Fruit fly (Drosophila melanogaster) whole organism, wandering third instar larva: ENCODE measurements around the gene Ocrl.

Experiments
- Abd-B ChIP-seq: fragments of >200 bp; optimal IDR thresholded peaks from 2 replicates; lab custom pipeline; 2017; ENCODE audit warnings: missing biosample characterization, missing genetic modification characterization
- CG32264 ChIP-seq: fragments of 200-800 bp; sonication (Bioruptor generic); optimal IDR thresholded peaks from 2 replicates; lab custom pipeline; 2016; ENCODE audit warnings: missing biosample characterization, missing genetic modification characterization
- CG9705 ChIP-seq: fragments of 200-800 bp; sonication (Bioruptor generic); optimal IDR thresholded peaks from 2 replicates; lab custom pipeline; 2018; ENCODE audit warnings: missing biosample characterization, mild to moderate bottlenecking, missing genetic modification characterization
- CrebA ChIP-seq: fragments of 200-800 bp; sonication (Bioruptor generic); optimal IDR thresholded peaks from 2 replicates; lab custom pipeline; 2016; ENCODE audit warnings: missing biosample characterization, mild to moderate bottlenecking, missing genetic modification characterization, borderline replicate concordance
- Dfd ChIP-seq: fragments of >200 bp; optimal IDR thresholded peaks from 2 replicates; lab custom pipeline; 2017; ENCODE audit warnings: missing biosample characterization, missing genetic modification characterization
- Dif ChIP-seq: fragments of 200-275, 200-300 bp; sonication (Bioruptor generic); optimal IDR thresholded peaks from 2 replicates; lab custom pipeline; 2018; ENCODE audit warnings: missing biosample characterization, missing genetic modification characterization; ENCODE audit not compliant: partially characterized antibody
- GATAd ChIP-seq: sonication (Bioruptor generic); optimal IDR thresholded peaks from 2 replicates; lab custom pipeline; 2016; ENCODE audit warnings: missing biosample characterization, missing genetic modification characterization
- HLH106 ChIP-seq: fragments of 200-800 bp; optimal IDR thresholded peaks from 3 replicates; lab custom pipeline; 2019; ENCODE audit warnings: missing biosample characterization, mild to moderate bottlenecking, missing genetic modification characterization, moderate library complexity
- Hnf4 ChIP-seq: fragments of 200-800 bp; sonication (Bioruptor generic); optimal IDR thresholded peaks from 2 replicates; lab custom pipeline; 2016; ENCODE audit warnings: missing biosample characterization, mild to moderate bottlenecking, missing genetic modification characterization
- Hr78 ChIP-seq: fragments of >200 bp; optimal IDR thresholded peaks from 2 replicates; lab custom pipeline; 2017; ENCODE audit warnings: missing biosample characterization, missing genetic modification characterization
- Hr83 ChIP-seq: fragments of 200-300 bp; sonication (Bioruptor generic); optimal IDR thresholded peaks from 2 replicates; lab custom pipeline; 2016; ENCODE audit warnings: missing biosample characterization, mild to moderate bottlenecking, missing genetic modification characterization, moderate library complexity; ENCODE audit not compliant: poor library complexity, severe bottlenecking
- Jra ChIP-seq: sonication (Bioruptor generic); optimal IDR thresholded peaks from 2 replicates; lab custom pipeline; 2016; ENCODE audit warnings: missing biosample characterization, missing genetic modification characterization
- Mio ChIP-seq: sonication (Bioruptor generic); optimal IDR thresholded peaks from 2 replicates; lab custom pipeline; 2016; ENCODE audit warnings: missing biosample characterization, missing genetic modification characterization
- Myc ChIP-seq: fragments of >200 bp; optimal IDR thresholded peaks from 2 replicates; lab custom pipeline; 2017
- N ChIP-seq: fragments of >200 bp; optimal IDR thresholded peaks from 2 replicates; lab custom pipeline; 2018; ENCODE audit warnings: missing biosample characterization, missing external identifiers, missing genetic modification characterization
- OdsH ChIP-seq: fragments of 200-800 bp; sonication (Bioruptor generic); optimal IDR thresholded peaks from 2 replicates; lab custom pipeline; 2016; ENCODE audit warnings: missing biosample characterization, mild to moderate bottlenecking, missing genetic modification characterization
- Rel ChIP-seq, 2 experiments: fragments of 200-800 bp; sonication (Bioruptor generic) in 1 of 2; optimal IDR thresholded peaks; 2 replicates in 1 of 2; 3 replicates in 1 of 2; lab custom pipeline; 2016 to 2019; ENCODE audit warnings: mild to moderate bottlenecking in 2 of 2, missing biosample characterization in 2 of 2, missing genetic modification characterization in 2 of 2, moderate library complexity in 1 of 2
- Sp1 ChIP-seq: fragments of 200-800 bp; sonication (Bioruptor generic); optimal IDR thresholded peaks from 3 replicates; lab custom pipeline; 2019; ENCODE audit warnings: missing biosample characterization, mild to moderate bottlenecking, missing genetic modification characterization, moderate library complexity
- Vsx2 ChIP-seq: fragments of 200-300, 225-300 bp; sonication (Bioruptor generic); optimal IDR thresholded peaks from 2 replicates; lab custom pipeline; 2018; ENCODE audit warnings: missing biosample characterization, missing genetic modification characterization; ENCODE audit not compliant: partially characterized antibody
- br ChIP-seq: fragments of 200-800 bp; sonication (Bioruptor generic); optimal IDR thresholded peaks from 2 replicates; lab custom pipeline; 2016; ENCODE audit warnings: missing biosample characterization, missing genetic modification characterization
- brk ChIP-seq: fragments of 200-800 bp; sonication (Bioruptor generic); optimal IDR thresholded peaks from 2 replicates; lab custom pipeline; 2016; ENCODE audit warnings: missing biosample characterization, mild to moderate bottlenecking, missing genetic modification characterization
- dl ChIP-seq, 2 experiments: fragments of 175-275, 200-275 bp in 1 of 2; fragments of 200-275 bp in 1 of 2; sonication (Bioruptor generic); optimal IDR thresholded peaks; lab custom pipeline; 2018; ENCODE audit warnings: mild to moderate bottlenecking in 2 of 2, missing biosample characterization in 2 of 2, missing genetic modification characterization in 2 of 2, moderate library complexity in 2 of 2; ENCODE audit not compliant: partially characterized antibody in 2 of 2, insufficient read depth in 1 of 2
- dmrt93B ChIP-seq: fragments of 200-800 bp; sonication (Bioruptor generic); optimal IDR thresholded peaks from 2 replicates; lab custom pipeline; 2018; ENCODE audit warnings: missing biosample characterization, mild to moderate bottlenecking, missing genetic modification characterization
- dsf ChIP-seq: sonication (Bioruptor generic); optimal IDR thresholded peaks from 2 replicates; lab custom pipeline; 2016; ENCODE audit warnings: missing biosample characterization, missing genetic modification characterization, borderline replicate concordance
- ey ChIP-seq: fragments of 200-800 bp; sonication (Bioruptor generic); optimal IDR thresholded peaks from 2 replicates; lab custom pipeline; 2016; ENCODE audit warnings: missing biosample characterization, missing genetic modification characterization
- foxo ChIP-seq, 2 experiments: fragments of 200-800 bp; sonication (Bioruptor generic); optimal IDR thresholded peaks; 2 replicates in 1 of 2; 3 replicates in 1 of 2; lab custom pipeline; 2016 to 2017; ENCODE audit warnings: missing biosample characterization in 2 of 2, missing genetic modification characterization in 2 of 2
- fru ChIP-seq: fragments of 200-800 bp; sonication (Bioruptor generic); optimal IDR thresholded peaks from 3 replicates; lab custom pipeline; 2016; ENCODE audit warnings: missing biosample characterization, mild to moderate bottlenecking, missing genetic modification characterization
- h ChIP-seq: fragments of 200-800 bp; sonication (Bioruptor generic); optimal IDR thresholded peaks from 3 replicates; lab custom pipeline; 2016; ENCODE audit warnings: missing biosample characterization, mild to moderate bottlenecking, missing genetic modification characterization
- jim ChIP-seq: fragments of 175-275, 200-325 bp; sonication (Bioruptor generic); optimal IDR thresholded peaks from 2 replicates; lab custom pipeline; 2016; ENCODE audit warnings: missing biosample characterization, mild to moderate bottlenecking, missing genetic modification characterization
- lola ChIP-seq: fragments of >200 bp; optimal IDR thresholded peaks from 2 replicates; lab custom pipeline; 2017; ENCODE audit warnings: missing biosample characterization, missing genetic modification characterization
- pan ChIP-seq: fragments of >200 bp; optimal IDR thresholded peaks from 2 replicates; lab custom pipeline; 2017
- psq ChIP-seq: fragments of 200-800 bp; sonication (Bioruptor generic); optimal IDR thresholded peaks from 3 replicates; lab custom pipeline; 2017; ENCODE audit warnings: missing biosample characterization, mild to moderate bottlenecking, missing genetic modification characterization, moderate library complexity
- rgr ChIP-seq: fragments of 200-800 bp; sonication (Bioruptor generic); optimal IDR thresholded peaks from 3 replicates; lab custom pipeline; 2016; ENCODE audit warnings: missing biosample characterization, mild to moderate bottlenecking, missing genetic modification characterization
- sage ChIP-seq: fragments of 200-800 bp; sonication (Bioruptor generic); optimal IDR thresholded peaks from 2 replicates; lab custom pipeline; 2016; ENCODE audit warnings: missing biosample characterization, mild to moderate bottlenecking, missing genetic modification characterization
- sv ChIP-seq: fragments of 200-800 bp; sonication (Bioruptor generic); optimal IDR thresholded peaks from 3 replicates; lab custom pipeline; 2016; ENCODE audit warnings: missing biosample characterization, missing genetic modification characterization
- tai ChIP-seq: sonication (Bioruptor generic); optimal IDR thresholded peaks from 2 replicates; lab custom pipeline; 2016; ENCODE audit warnings: missing biosample characterization, missing genetic modification characterization
- usp ChIP-seq: fragments of >200 bp; optimal IDR thresholded peaks from 2 replicates; lab custom pipeline; 2017; ENCODE audit warnings: missing biosample characterization, missing genetic modification characterization
- woc ChIP-seq: sonication (Bioruptor generic); optimal IDR thresholded peaks from 2 replicates; lab custom pipeline; 2016; ENCODE audit warnings: missing biosample characterization, mild to moderate bottlenecking, missing genetic modification characterization

Gene Ocrl

DNA sequence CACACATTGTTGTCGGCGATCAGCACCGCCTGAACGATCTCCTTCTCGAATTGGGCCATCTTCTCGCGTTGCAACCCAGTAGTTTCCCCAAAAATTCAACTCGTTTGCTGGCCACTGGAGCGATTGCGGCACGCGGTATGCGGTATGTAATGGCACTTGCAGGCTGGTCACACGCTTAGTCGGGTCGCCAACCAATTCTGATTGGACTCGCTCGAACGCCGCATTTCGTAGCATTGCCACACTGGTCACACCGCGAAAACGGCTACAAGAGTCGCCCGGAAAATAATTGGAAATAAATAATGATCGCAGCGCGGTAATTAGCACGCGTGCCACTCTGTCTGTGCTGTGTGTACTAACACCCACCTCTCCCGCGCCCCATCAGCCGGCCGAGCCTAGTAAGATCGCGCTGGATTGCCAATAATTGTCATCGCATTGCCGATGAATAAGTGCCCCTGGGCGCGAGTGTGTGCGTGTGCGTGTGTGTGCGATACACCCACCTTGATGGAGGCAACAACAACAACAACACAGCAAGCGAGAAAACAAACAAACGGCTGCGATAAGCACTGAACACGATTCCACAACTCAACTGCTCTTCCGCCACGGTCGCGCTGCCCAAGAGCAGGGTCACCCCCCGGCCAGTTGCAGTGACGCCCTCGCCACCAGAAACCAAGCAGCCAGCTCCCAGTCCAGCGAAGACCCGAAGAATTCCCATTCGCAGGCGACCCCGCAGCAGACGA, at the start of gene Ocrl, which contains the start of gene eIF2Bepsilon:
Ocrl (plus strand) TSS at position 217 of the 737 bp plus-strand sequence.
eIF2Bepsilon (minus strand) TSS at position 110 of the 737 bp plus-strand sequence.
- TF ChIP-seq br (GFP tag; lab: Kevin White, UChicago) (no peak), brk (GFP tag; lab: Kevin White, UChicago) (no peak), Dif (GFP tag; lab: Kevin White, UChicago) (no peak), jim (GFP tag; lab: Kevin White, UChicago) (no peak), Hnf4 (GFP tag; lab: Kevin White, UChicago) (no peak), N (GFP tag; lab: Kevin White, UChicago) (no peak), HLH106 (tag; lab: Kevin White, UChicago) (peak; percentile 8), rgr (GFP tag; lab: Kevin White, UChicago) (no peak), dl (GFP tag; optimal IDR thresholded peaks at IDR 0.05; lab: Kevin White, UChicago; ENCODE audit: insufficient read depth in 1 of 2, partially characterized antibody in 2 of 2) (no peak), Dfd (GFP tag; lab: Kevin White, UChicago) (no peak), CG32264 (GFP tag; lab: Kevin White, UChicago) (no peak), tai (GFP tag; lab: Kevin White, UChicago) (no peak), h (GFP tag; lab: Kevin White, UChicago) (peak; percentile 26), sv (GFP tag; lab: Kevin White, UChicago) (no peak), lola (GFP tag; lab: Kevin White, UChicago) (no peak), Rel (GFP tag; optimal IDR thresholded peaks at IDR 0.05; lab: Kevin White, UChicago) (no peak), Rel (tag; optimal IDR thresholded peaks at IDR 0.05; lab: Kevin White, UChicago) (peak; percentile 90), Mio (no peak), dsf (GFP tag; lab: Kevin White, UChicago) (no peak)

dm6 chrX:1873515-1874126, 49.2 kb upstream of the Ocrl start, which contains the start of the genes Pgam5 and Vps26:
TSS of gene Pgam5 (minus strand) at chrX:1873565.
TSS of gene Vps26 (plus strand) at chrX:1873853.
- no peak for TF ChIP-seq Hr83 (GFP tag; lab: Kevin White, UChicago)
- peak; percentile 15 for TF ChIP-seq Sp1 (GFP tag; lab: Kevin White, UChicago)

dm6 chrX:1877107-1877736, 45.6 kb upstream of the Ocrl start, which contains the start of the genes CG14817 and CG14805:
TSS of gene CG14817 (minus strand) at chrX:1877270.
TSS of gene CG14805 (plus strand) at chrX:1877317.
- TF ChIP-seq Sp1 (GFP tag; lab: Kevin White, UChicago) (peak; percentile 82), sv (GFP tag; lab: Kevin White, UChicago) (no peak), OdsH (GFP tag; lab: Kevin White, UChicago) (peak; percentile 55), Jra (no peak), dl (GFP tag; optimal IDR thresholded peaks at IDR 0.05; lab: Kevin White, UChicago; ENCODE audit: insufficient read depth in 1 of 2, partially characterized antibody in 2 of 2) (no peak), Hnf4 (GFP tag; lab: Kevin White, UChicago) (no peak), jim (GFP tag; lab: Kevin White, UChicago) (no peak), foxo (GFP tag; optimal IDR thresholded peaks at IDR 0.05; lab: Kevin White, UChicago) (peak in 1 of 2 experiments; percentile 39), usp (no peak), h (GFP tag; lab: Kevin White, UChicago) (no peak), woc (GFP tag; lab: Kevin White, UChicago) (no peak), psq (GFP tag; lab: Kevin White, UChicago) (no peak), Dif (GFP tag; lab: Kevin White, UChicago) (no peak), fru (GFP tag; lab: Kevin White, UChicago) (no peak), rgr (GFP tag; lab: Kevin White, UChicago) (peak; percentile 82), Hr78 (GFP tag; lab: Kevin White, UChicago) (no peak), Abd-B (GFP tag; lab: Kevin White, UChicago) (no peak), Mio (no peak), Myc (no peak), N (GFP tag; lab: Kevin White, UChicago) (no peak), br (GFP tag; lab: Kevin White, UChicago) (no peak), lola (GFP tag; lab: Kevin White, UChicago) (no peak), tai (GFP tag; lab: Kevin White, UChicago) (no peak), Rel (GFP tag; optimal IDR thresholded peaks at IDR 0.05; lab: Kevin White, UChicago) (peak; percentile 23), Rel (tag; optimal IDR thresholded peaks at IDR 0.05; lab: Kevin White, UChicago) (peak; percentile 62), Dfd (GFP tag; lab: Kevin White, UChicago) (no peak), GATAd (GFP tag; lab: Kevin White, UChicago) (no peak), sage (GFP tag; lab: Kevin White, UChicago) (no peak), dmrt93B (GFP tag; lab: Kevin White, UChicago) (no peak), Hr83 (GFP tag; lab: Kevin White, UChicago) (peak; percentile 15), HLH106 (tag; lab: Kevin White, UChicago) (peak; percentile 61), dsf (GFP tag; lab: Kevin White, UChicago) (no peak), Vsx2 (GFP tag; lab: Kevin White, UChicago) (no peak), pan (no peak), CG9705 (GFP tag; lab: Kevin White, UChicago) (peak; percentile 66), ey (GFP tag; lab: Kevin White, UChicago) (no peak), CG32264 (GFP tag; lab: Kevin White, UChicago) (no peak), CrebA (GFP tag; lab: Kevin White, UChicago) (no peak), brk (GFP tag; lab: Kevin White, UChicago) (no peak)
